Fruit fly (Drosophila melanogaster) Kc167 (cell line): ENCODE measurements around the gene Jon25Bii.

ENCODE experiments used
- Sin3A ChIP-seq: fragments of >200 bp; optimal IDR thresholded peaks from 2 replicates; lab custom pipeline; 2018; ENCODE audit warnings: missing external identifiers
- insv ChIP-seq: fragments of >200 bp; optimal IDR thresholded peaks from 3 replicates; lab custom pipeline; 2018; ENCODE audit warnings: missing external identifiers

DNA sequence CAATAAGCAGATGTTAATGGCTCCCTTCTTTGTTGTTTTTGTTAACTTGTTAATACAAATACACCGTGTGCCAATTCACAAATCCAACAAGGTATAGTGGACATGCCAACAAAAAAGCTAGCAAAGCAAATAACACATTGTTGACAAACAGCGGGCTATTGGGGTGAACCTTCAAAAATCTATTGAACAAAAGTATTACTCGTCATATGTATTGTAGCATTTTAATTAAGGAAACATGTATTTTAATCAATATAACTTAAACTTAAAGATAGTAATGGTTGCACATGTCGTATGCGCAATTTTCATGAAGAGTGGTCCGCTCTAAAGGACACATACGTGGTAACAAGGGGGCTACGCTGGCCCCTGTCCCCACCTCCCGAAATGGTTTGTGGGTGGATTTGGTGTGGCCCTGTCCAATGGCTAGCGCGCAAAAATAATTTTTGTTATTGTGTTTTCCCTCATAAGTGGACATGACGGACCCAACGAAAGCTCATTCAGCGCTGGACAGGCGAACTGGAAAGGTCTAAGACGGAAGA is 10.6 kb downstream of the Jon25Bii start, which contains the start of gene synr:
- no peak for TF ChIP-seq insv
- no peak for TF ChIP-seq Sin3A (lab: Kevin White, UChicago)
